Worm (Caenorhabditis elegans) whole organism, early embryonic: Measurements from ENCODE around the gene crh-1.

Experiments
- B0310.2 ChIP-seq: sonication (generic microtip); optimal IDR thresholded peaks from 2 replicates; lab custom pipeline; 2016; ENCODE audit warnings: mild to moderate bottlenecking, missing genetic modification characterization, missing compliant biosample characterization
- aly-1 ChIP-seq: sonication (generic microtip); optimal IDR thresholded peaks from 2 replicates; lab custom pipeline; 2016; ENCODE audit warnings: missing genetic modification characterization, missing compliant biosample characterization
- ama-1 ChIP-seq: fragments of 150-350 bp; optimal IDR thresholded peaks from 2 replicates; lab custom pipeline; 2014
- ceh-13 ChIP-seq: fragments of 200-800 bp; sonication (Bioruptor generic); optimal IDR thresholded peaks from 2 replicates; lab custom pipeline; 2018; ENCODE audit warnings: mild to moderate bottlenecking, missing genetic modification characterization, missing compliant biosample characterization
- ceh-36 ChIP-seq: sonication (generic microtip); optimal IDR thresholded peaks from 2 replicates; lab custom pipeline; 2016; ENCODE audit warnings: missing genetic modification characterization, inconsistent platforms, missing compliant biosample characterization
- ets-7 ChIP-seq: sonication (generic microtip); optimal IDR thresholded peaks from 2 replicates; lab custom pipeline; 2016; ENCODE audit warnings: missing genotype, missing genetic modification characterization, missing compliant biosample characterization
- flt-1 ChIP-seq: fragments of 200-800 bp; sonication (Bioruptor generic); IDR thresholded peaks from 2 replicates; pipeline ENCODE4 v1.3.6; 2022; ENCODE audit warnings: missing genetic modification characterization, missing compliant biosample characterization
- hmg-4 ChIP-seq: fragments of 200-800 bp; sonication (Bioruptor generic); optimal IDR thresholded peaks from 2 replicates; lab custom pipeline; 2018; ENCODE audit warnings: mild to moderate bottlenecking, missing genetic modification characterization, missing compliant biosample characterization
- hnd-1 ChIP-seq: sonication (generic microtip); optimal IDR thresholded peaks from 2 replicates; lab custom pipeline; 2016; ENCODE audit warnings: missing genetic modification characterization, missing compliant biosample characterization
- pes-1 ChIP-seq: fragments of 200-800 bp; sonication (Bioruptor generic); IDR thresholded peaks from 2 replicates; pipeline ENCODE4 v1.3.6; 2022; ENCODE audit warnings: missing genetic modification reagents, missing genetic modification characterization, missing compliant biosample characterization
- scrt-1 ChIP-seq: fragments of 200-800 bp; sonication (Bioruptor generic); IDR thresholded peaks from 2 replicates; pipeline ENCODE4 v1.3.6; 2022; ENCODE audit warnings: missing genetic modification characterization, missing compliant biosample characterization
- tbx-11 ChIP-seq: fragments of 200-800 bp; sonication (Bioruptor generic); IDR thresholded peaks from 2 replicates; pipeline ENCODE4 v1.3.6; 2022; ENCODE audit warnings: missing genetic modification characterization, missing compliant biosample characterization

ce11 chrIII:11721405-11721804 is 63.8 kb downstream of the crh-1 start, which contains the start of gene Y41C4A.32:
- no peak for TF ChIP-seq ama-1 (lab: Kevin White, UChicago)
- no peak for TF ChIP-seq aly-1 (tag; lab: Kevin White, UChicago)
- TF ChIP-seq ceh-36 (tag; lab: Kevin White, UChicago) = no peak
- TF ChIP-seq pes-1 (GFP tag; lab: Robert Waterston, UW) = no peak
- no peak for TF ChIP-seq B0310.2
- no peak for TF ChIP-seq flt-1 (GFP tag; lab: Robert Waterston, UW)
- no peak for TF ChIP-seq hmg-4 (GFP tag; lab: Kevin White, UChicago)
- no peak for TF ChIP-seq ceh-13 (GFP tag; lab: Kevin White, UChicago)
- no peak for TF ChIP-seq scrt-1 (GFP tag; lab: Robert Waterston, UW)
- TF ChIP-seq ets-7 (tag; lab: Kevin White, UChicago) = no peak
- TF ChIP-seq tbx-11 (GFP tag; lab: Robert Waterston, UW) = no peak
- TF ChIP-seq hnd-1 (tag; lab: Kevin White, UChicago) = no peak
